Worm (Caenorhabditis elegans) whole organism, early embryonic: Measurements from ENCODE around the gene col-157.

Experiments
- aly-1 ChIP-seq: sonication (generic microtip); optimal IDR thresholded peaks from 2 replicates; lab custom pipeline; 2016; ENCODE audit warnings: missing genetic modification characterization, missing compliant biosample characterization
- ama-1 ChIP-seq: fragments of 150-350 bp; optimal IDR thresholded peaks from 2 replicates; lab custom pipeline; 2014
- hnd-1 ChIP-seq: sonication (generic microtip); optimal IDR thresholded peaks from 2 replicates; lab custom pipeline; 2016; ENCODE audit warnings: missing genetic modification characterization, missing compliant biosample characterization
- sea-1 ChIP-seq: fragments of 200-800 bp; sonication (Bioruptor generic); conservative IDR thresholded peaks from 2 replicates; pipeline ENCODE4 v1.3.6; 2022; ENCODE audit warnings: missing genetic modification characterization, missing compliant biosample characterization

ce11 chrV:11525338-11525737 lies 41.5 kb downstream of the col-157 start:
- no peak for TF ChIP-seq aly-1 (tag; lab: Kevin White, UChicago)
- TF ChIP-seq hnd-1, result no peak
- no peak for TF ChIP-seq ama-1
- TF ChIP-seq sea-1, result no peak
